Fruit fly (Drosophila melanogaster): ENCODE measurements around the gene CG14635.

Gene CG14635

dm6 chrX:801157-801872, 43.3 kb upstream of the CG14635 start, which contains the start of gene Rbf (continued):
- TF ChIP-seq CG33557 (GFP tag; optimal IDR thresholded peaks at IDR 0.05) (no peak), Fer2 (tag; optimal IDR thresholded peaks at IDR 0.05) (no peak), CG6791 (GFP tag; IDR thresholded peaks at IDR 0.05; ENCODE audit: partially characterized antibody) (peak; percentile 47; the same call in 1 of the 3 replicates), CG43689 (GFP tag; IDR thresholded peaks at IDR 0.05) (no peak)

dm6 chrX:803370-803769, 41.3 kb upstream of the CG14635 start, which contains the start of gene CG13359:
CG13359 (minus strand) TSS chrX:803470.
- TF ChIP-seq CG18599 (GFP tag; optimal IDR thresholded peaks at IDR 0.05) (no peak), CG16863 (GFP tag; optimal IDR thresholded peaks at IDR 0.05) (no peak), CG10431 (GFP tag; optimal IDR thresholded peaks at IDR 0.05) (no peak), CG9727 (GFP tag; optimal IDR thresholded peaks at IDR 0.05) (no peak), gt (GFP tag; IDR thresholded peaks at IDR 0.05) (no peak), CG7745 (tag; optimal IDR thresholded peaks at IDR 0.05) (no peak), TFAM (GFP tag; optimal IDR thresholded peaks at IDR 0.05) (no peak), nerfin-1 (tag; optimal IDR thresholded peaks at IDR 0.05) (no peak), CG7928 (GFP tag; optimal IDR thresholded peaks at IDR 0.05) (no peak)

dm6 chrX:804821-805220, 39.8 kb upstream of the CG14635 start, which contains the start of gene CG13358:
CG13358 (minus strand) TSS chrX:804921.
- TF ChIP-seq Kr (GFP tag; optimal IDR thresholded peaks at IDR 0.05) (no peak), Ets65A (GFP tag) (peak; percentile 42)

dm6 chrX:805907-806306, 38.7 kb upstream of the CG14635 start, which contains the start of gene Sec22:
Sec22 (plus strand) TSS chrX:806076.
- peak; percentile 1 for TF ChIP-seq nom (GFP tag; optimal IDR thresholded peaks at IDR 0.05)
- TF ChIP-seq wek (GFP tag; optimal IDR thresholded peaks at IDR 0.05) = peak; percentile 8
- peak; percentile 43 for TF ChIP-seq CG15514 (GFP tag; optimal IDR thresholded peaks at IDR 0.05)
- TF ChIP-seq CG17361 (GFP tag; IDR thresholded peaks at IDR 0.05) = 0 out of 3 replicates have a peak, but pooled peaks have one; percentile 20
- TF ChIP-seq CG30020 (tag; optimal IDR thresholded peaks at IDR 0.05) = peak; percentile 21
- peak; percentile 80 for TF ChIP-seq Med (GFP tag)
- TF ChIP-seq CG15601 (tag; optimal IDR thresholded peaks at IDR 0.05) = peak; percentile 18
- no peak for TF ChIP-seq CG12299 (tag; optimal IDR thresholded peaks at IDR 0.05)
- TF ChIP-seq E2f2 (GFP tag; IDR thresholded peaks at IDR 0.05) = peak; percentile 47
- TF ChIP-seq unpg (GFP tag; optimal IDR thresholded peaks at IDR 0.05) = peak; percentile 15
- TF ChIP-seq Stat92E (GFP tag; optimal IDR thresholded peaks at IDR 0.05) = no peak
- no peak for TF ChIP-seq CG12104 (GFP tag; optimal IDR thresholded peaks at IDR 0.05)
- peak; percentile 17; the same call in 1 of the 2 replicates for TF ChIP-seq CG4360 (GFP tag; IDR thresholded peaks at IDR 0.05)
- TF ChIP-seq YL-1 (GFP tag; optimal IDR thresholded peaks at IDR 0.05) = peak; percentile 51
- peak; percentile 4 for TF ChIP-seq nerfin-1 (tag; optimal IDR thresholded peaks at IDR 0.05)
- peak; percentile 75 for TF ChIP-seq CG9797 (GFP tag; optimal IDR thresholded peaks at IDR 0.05)
- TF ChIP-seq Meics (GFP tag; optimal IDR thresholded peaks at IDR 0.05) = peak; percentile 6
- peak; percentile 54 for TF ChIP-seq CG1603 (tag; optimal IDR thresholded peaks at IDR 0.05)
- TF ChIP-seq Dll (GFP tag; IDR thresholded peaks at IDR 0.05; ENCODE audit: partially characterized antibody) = 0 out of 4 replicates have a peak, but pooled peaks have one; percentile 30
- TF ChIP-seq Myb (GFP tag; optimal IDR thresholded peaks at IDR 0.05) = peak; percentile 17
- TF ChIP-seq ci (GFP tag; IDR thresholded peaks at IDR 0.05) = peak; percentile 31; the same call in 1 of the 3 replicates
- TF ChIP-seq Dp (GFP tag; optimal IDR thresholded peaks at IDR 0.05) = peak; percentile 38
- TF ChIP-seq CG10267 (tag; optimal IDR thresholded peaks at IDR 0.05) = peak; percentile 27
- TF ChIP-seq E2f1 (GFP tag; IDR thresholded peaks at IDR 0.05) = no peak
- TF ChIP-seq pzg (GFP tag; optimal IDR thresholded peaks at IDR 0.05) = peak; percentile 59
- TF ChIP-seq gfzf (GFP tag; optimal IDR thresholded peaks at IDR 0.05) = peak; percentile 74
- no peak for TF ChIP-seq Ravus (GFP tag; IDR thresholded peaks at IDR 0.05)
- peak; percentile 36 for TF ChIP-seq Sin3A (optimal IDR thresholded peaks at IDR 0.05)
- peak; percentile 31 for TF ChIP-seq BEAF-32 (GFP tag; optimal IDR thresholded peaks at IDR 0.05)
